Fruit fly (Drosophila melanogaster): ENCODE results near the gene osa.

osa gene

DNA sequence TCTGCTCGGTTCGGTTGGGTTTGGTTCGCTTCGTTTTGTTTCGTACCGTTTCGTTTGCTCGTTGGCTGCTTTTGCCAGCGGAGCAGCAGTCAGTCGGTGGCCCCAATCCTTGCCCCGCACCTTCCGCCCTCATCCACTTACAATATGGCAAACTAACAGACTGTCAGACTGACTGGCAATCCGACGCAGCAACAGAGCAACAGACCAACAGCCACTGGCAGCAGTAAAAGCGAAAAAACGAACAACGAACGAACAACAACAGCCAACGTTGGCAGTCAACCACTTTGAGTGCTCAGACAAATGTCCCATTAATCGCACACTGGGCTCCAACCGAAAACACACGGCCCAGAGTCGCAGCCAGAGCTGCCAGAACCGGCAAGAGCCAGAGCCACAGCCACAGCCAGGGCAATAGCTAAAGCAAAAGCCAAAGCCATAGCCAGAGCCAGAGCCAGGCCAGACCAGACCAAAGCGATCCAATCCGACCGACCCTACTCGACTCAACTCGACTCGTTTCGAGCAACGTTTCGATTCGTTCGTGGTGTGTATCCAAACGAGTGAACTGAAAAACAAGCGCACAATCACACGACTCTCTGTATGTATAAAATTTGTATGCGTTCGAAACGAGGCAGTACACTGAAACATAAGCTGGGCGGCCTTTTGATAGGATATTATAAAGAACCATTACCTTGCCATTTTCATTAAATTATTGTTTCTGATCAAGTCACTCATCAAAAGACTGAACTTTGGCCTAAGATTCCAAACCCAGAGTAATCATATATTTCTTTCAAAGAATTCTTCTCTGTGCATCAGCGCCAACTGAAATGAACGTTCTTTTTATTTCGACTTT lies 14.2 kb downstream of the osa start (continued):
- TF ChIP-seq chinmo (GFP tag; IDR thresholded peaks at IDR 0.05; ENCODE audit: partially characterized antibody), result peak; percentile 90
- TF ChIP-seq CG6854 (GFP tag; optimal IDR thresholded peaks at IDR 0.05), result peak; percentile 98
- peak; percentile 92 for TF ChIP-seq wek (GFP tag; optimal IDR thresholded peaks at IDR 0.05)
- TF ChIP-seq emc (GFP tag; optimal IDR thresholded peaks at IDR 0.05), result peak; percentile 98
- TF ChIP-seq CG13287 (GFP tag; IDR thresholded peaks at IDR 0.05; ENCODE audit: partially characterized antibody), result peak; percentile 39; the same call in 1 of the 2 replicates
- peak; percentile 99 for TF ChIP-seq CG4854 (GFP tag; optimal IDR thresholded peaks at IDR 0.05)
- TF ChIP-seq Stat92E (GFP tag; optimal IDR thresholded peaks at IDR 0.05), result peak in 1 of 3 experiments; percentile 96
- TF ChIP-seq CG3281 (GFP tag; optimal IDR thresholded peaks at IDR 0.05), result peak; percentile 98
- peak; percentile 99 for TF ChIP-seq sob (GFP tag; IDR thresholded peaks at IDR 0.05)
- peak; percentile 99 for TF ChIP-seq nmo (GFP tag; optimal IDR thresholded peaks at IDR 0.05)
- TF ChIP-seq BtbVII (GFP tag; optimal IDR thresholded peaks at IDR 0.05), result peak; percentile 99
- TF ChIP-seq CG11723 (GFP tag; optimal IDR thresholded peaks at IDR 0.05), result peak; percentile 99
- peak; percentile 31 for TF ChIP-seq Dp (GFP tag; optimal IDR thresholded peaks at IDR 0.05)
- peak; percentile 99 for TF ChIP-seq lab (GFP tag; optimal IDR thresholded peaks at IDR 0.05)
- TF ChIP-seq CG6254 (GFP tag; optimal IDR thresholded peaks at IDR 0.05), result peak; percentile 98
- TF ChIP-seq Dek (tag; optimal IDR thresholded peaks at IDR 0.05), result peak; percentile 98
- no peak for TF ChIP-seq Sin3A (optimal IDR thresholded peaks at IDR 0.05)
- peak; percentile 94 for TF ChIP-seq CG8359 (GFP tag; optimal IDR thresholded peaks at IDR 0.05; ENCODE audit: borderline replicate concordance)
- TF ChIP-seq CG6654 (GFP tag; optimal IDR thresholded peaks at IDR 0.05), result peak; percentile 94
- peak; percentile 100 for TF ChIP-seq Ets65A (GFP tag)
- TF ChIP-seq sr (GFP tag; IDR thresholded peaks at IDR 0.05), result peak; percentile 97
- peak; percentile 95 for TF ChIP-seq sd (tag; optimal IDR thresholded peaks at IDR 0.05)
- peak; percentile 99 for TF ChIP-seq oc (tag; optimal IDR thresholded peaks at IDR 0.05)
- peak; percentile 98 for TF ChIP-seq CG11093 (GFP tag; IDR thresholded peaks at IDR 0.05)
- peak; percentile 99 for TF ChIP-seq CG2889 (GFP tag; IDR thresholded peaks at IDR 0.05)
- peak; percentile 98 for TF ChIP-seq sens-2 (GFP tag; IDR thresholded peaks at IDR 0.05)
- TF ChIP-seq CG12155 (GFP tag; optimal IDR thresholded peaks at IDR 0.05), result peak; percentile 98
- peak; percentile 97 for TF ChIP-seq CG14710 (tag; optimal IDR thresholded peaks at IDR 0.05)
- TF ChIP-seq slbo (GFP tag; IDR thresholded peaks at IDR 0.05), result peak; percentile 99
- peak; percentile 99 for TF ChIP-seq CG10979 (tag; optimal IDR thresholded peaks at IDR 0.05)
- TF ChIP-seq eyg (GFP tag; optimal IDR thresholded peaks at IDR 0.05), result peak; percentile 99
- TF ChIP-seq trh (GFP tag; optimal IDR thresholded peaks at IDR 0.05), result peak; percentile 99
- peak; percentile 93 for TF ChIP-seq ac (GFP tag; optimal IDR thresholded peaks at IDR 0.05)
- peak; percentile 98 for TF ChIP-seq Ravus (GFP tag; IDR thresholded peaks at IDR 0.05)
- peak; percentile 99 for TF ChIP-seq CG12071 (GFP tag; optimal IDR thresholded peaks at IDR 0.05)
- peak; percentile 99 for TF ChIP-seq Atf6 (GFP tag; IDR thresholded peaks at IDR 0.05)
- peak; percentile 98 for TF ChIP-seq CG4820 (GFP tag; optimal IDR thresholded peaks at IDR 0.05)
- peak; percentile 97 for TF ChIP-seq Oaz (GFP tag; IDR thresholded peaks at IDR 0.05)
- peak; percentile 99 for TF ChIP-seq CG14050 (GFP tag; IDR thresholded peaks at IDR 0.05)
- TF ChIP-seq CHES-1-like (GFP tag; optimal IDR thresholded peaks at IDR 0.05), result peak; percentile 99
- TF ChIP-seq yki (optimal IDR thresholded peaks at IDR 0.05), result no peak
- peak; percentile 99 for TF ChIP-seq CoRest (tag; optimal IDR thresholded peaks at IDR 0.05)
- peak; percentile 99 for TF ChIP-seq CG33213 (GFP tag; optimal IDR thresholded peaks at IDR 0.05)
- TF ChIP-seq Mes4 (GFP tag; optimal IDR thresholded peaks at IDR 0.05), result peak; percentile 99
- peak; percentile 99 for TF ChIP-seq CG2875 (GFP tag; optimal IDR thresholded peaks at IDR 0.05)
- peak; percentile 99 for TF ChIP-seq CG16863 (GFP tag; optimal IDR thresholded peaks at IDR 0.05)
- TF ChIP-seq CG6272 (GFP tag; IDR thresholded peaks at IDR 0.05), result peak; percentile 98
- peak; percentile 99 for TF ChIP-seq lbe (GFP tag; optimal IDR thresholded peaks at IDR 0.05)
- peak; percentile 93 for TF ChIP-seq CG10274 (GFP tag; optimal IDR thresholded peaks at IDR 0.05)
